Worm (Caenorhabditis elegans) whole organism, L4 larva: ENCODE data around the gene scc-3.

Source experiments
- D1046.2 ChIP-seq: fragments of 200-800 bp; sonication (Bioruptor generic); IDR thresholded peaks from 2 replicates; pipeline ENCODE4 v1.3.6; 2022; ENCODE audit warnings: missing genetic modification characterization, missing compliant biosample characterization
- F26F4.8 ChIP-seq: fragments of 200-800 bp; sonication (Bioruptor generic); conservative IDR thresholded peaks from 2 replicates; pipeline ENCODE4 v1.3.6; 2022; ENCODE audit warnings: missing genetic modification characterization, missing compliant biosample characterization
- F37D6.2 ChIP-seq: sonication (generic microtip); optimal IDR thresholded peaks from 2 replicates; lab custom pipeline; 2016; ENCODE audit warnings: mild to moderate bottlenecking, missing genetic modification characterization, missing compliant biosample characterization
- F44E2.7 ChIP-seq: fragments of 200-800 bp; sonication (Bioruptor generic); IDR thresholded peaks from 2 replicates; pipeline ENCODE4 v2.1.2; 2022; ENCODE audit warnings: missing genetic modification characterization, missing compliant biosample characterization
- F49E8.2 ChIP-seq: sonication (generic microtip); optimal IDR thresholded peaks from 2 replicates; lab custom pipeline; 2016; ENCODE audit warnings: missing compliant biosample characterization, mild to moderate bottlenecking, missing genetic modification characterization, borderline replicate concordance
- R02D3.7 ChIP-seq: fragments of 150-350 bp; sonication (generic microtip); optimal IDR thresholded peaks from 3 replicates; lab custom pipeline; 2014; ENCODE audit warnings: missing biosample characterization, missing genetic modification characterization
- arid-1 ChIP-seq: fragments of 200-800 bp; sonication (Bioruptor generic); conservative IDR thresholded peaks from 2 replicates; pipeline ENCODE4 v1.3.6; 2022; ENCODE audit warnings: missing genetic modification reagents, missing genetic modification characterization, missing compliant biosample characterization
- ceh-20 ChIP-seq: fragments of 200-800 bp; sonication (Bioruptor generic); IDR thresholded peaks from 2 replicates; pipeline ENCODE4 v1.3.6; 2022; ENCODE audit warnings: missing genetic modification reagents, missing genetic modification characterization, missing compliant biosample characterization
- ceh-62 ChIP-seq: sonication (generic microtip); optimal IDR thresholded peaks from 2 replicates; lab custom pipeline; 2017; ENCODE audit warnings: missing biosample characterization, missing genetic modification characterization
- ces-1 ChIP-seq: fragments of 150-350 bp; sonication (generic microtip); optimal IDR thresholded peaks from 4 replicates; lab custom pipeline; 2014; ENCODE audit warnings: missing biosample characterization, missing genetic modification reagents, missing genetic modification characterization
- daf-16 ChIP-seq, 3 experiments: sonication (generic microtip); optimal IDR thresholded peaks; 2 replicates each; lab custom pipeline; 2016 to 2017; ENCODE audit warnings: missing genetic modification characterization in 3 of 3, missing genetic modification reagents in 3 of 3, mild to moderate bottlenecking in 2 of 3, missing compliant biosample characterization in 2 of 3, missing biosample characterization in 1 of 3, moderate library complexity in 1 of 3
- daf-8 ChIP-seq: fragments of 200-800 bp; sonication (Bioruptor generic); IDR thresholded peaks from 2 replicates; pipeline ENCODE4 v1.3.6; 2022; ENCODE audit warnings: missing genetic modification characterization, missing compliant biosample characterization
- dmd-6 ChIP-seq: fragments of 200-800 bp; sonication (Bioruptor generic); IDR thresholded peaks from 2 replicates; pipeline ENCODE4 v1.3.6; 2022; ENCODE audit warnings: missing genetic modification reagents, missing genetic modification characterization, missing compliant biosample characterization
- dmd-9 ChIP-seq: fragments of 200-800 bp; sonication (Bioruptor generic); IDR thresholded peaks from 2 replicates; pipeline ENCODE4 v1.3.6; 2022; ENCODE audit warnings: missing genetic modification reagents, missing genetic modification characterization, missing compliant biosample characterization
- dve-1 ChIP-seq: sonication (generic microtip); optimal IDR thresholded peaks from 2 replicates; lab custom pipeline; 2017; ENCODE audit warnings: antibody characterized with exemption, mild to moderate bottlenecking, missing genetic modification characterization, missing compliant biosample characterization; ENCODE audit not compliant: insufficient read depth
- egl-27 ChIP-seq: sonication (generic microtip); optimal IDR thresholded peaks from 3 replicates; lab custom pipeline; 2017; ENCODE audit warnings: missing biosample characterization, missing genetic modification reagents, missing genetic modification characterization
- fos-1 ChIP-seq: fragments of 150-350 bp; optimal IDR thresholded peaks from 2 replicates; lab custom pipeline; 2014; ENCODE audit warnings: missing biosample characterization, missing genetic modification characterization
- hif-1 ChIP-seq, 2 experiments: sonication (generic microtip); optimal IDR thresholded peaks; 2 replicates each; lab custom pipeline; 2016 to 2017; ENCODE audit warnings: missing compliant biosample characterization in 2 of 2, missing genetic modification characterization in 2 of 2, missing genetic modification reagents in 2 of 2, missing genotype in 2 of 2, mild to moderate bottlenecking in 1 of 2
- hmg-1.1 ChIP-seq: fragments of 200-800 bp; sonication (Bioruptor generic); IDR thresholded peaks from 2 replicates; pipeline ENCODE4 v1.3.6; 2022; ENCODE audit warnings: missing genetic modification reagents, missing genetic modification characterization, missing compliant biosample characterization
- lin-29 ChIP-seq: fragments of 200-800 bp; sonication (Bioruptor generic); IDR thresholded peaks from 2 replicates; pipeline ENCODE4 v1.3.6; 2022; ENCODE audit warnings: missing genetic modification reagents, missing genetic modification characterization, missing compliant biosample characterization
- lir-3 ChIP-seq: sonication (generic microtip); optimal IDR thresholded peaks from 2 replicates; lab custom pipeline; 2016; ENCODE audit warnings: mild to moderate bottlenecking, missing genetic modification characterization, missing compliant biosample characterization
- mdt-29 ChIP-seq: fragments of 200-800 bp; sonication (Bioruptor generic); IDR thresholded peaks from 2 replicates; pipeline ENCODE4 v1.3.6; 2022; ENCODE audit warnings: missing genetic modification reagents, missing genetic modification characterization, missing compliant biosample characterization
- nhr-10 ChIP-seq: fragments of 150-350 bp; optimal IDR thresholded peaks from 2 replicates; lab custom pipeline; 2014; ENCODE audit warnings: missing biosample characterization, missing genetic modification characterization
- nhr-11 ChIP-seq: fragments of 150-350 bp; optimal IDR thresholded peaks from 2 replicates; lab custom pipeline; 2014; ENCODE audit warnings: missing biosample characterization, missing genetic modification characterization
- nhr-28 ChIP-seq: fragments of 150-350 bp; optimal IDR thresholded peaks from 2 replicates; lab custom pipeline; 2014; ENCODE audit warnings: missing biosample characterization, missing genetic modification characterization
- nhr-42 ChIP-seq: fragments of 200-800 bp; sonication (Bioruptor generic); IDR thresholded peaks from 2 replicates; pipeline ENCODE4 v1.3.6; 2022; ENCODE audit warnings: missing genetic modification characterization, missing compliant biosample characterization
- nhr-48 ChIP-seq: sonication (generic microtip); optimal IDR thresholded peaks from 2 replicates; lab custom pipeline; 2016; ENCODE audit warnings: mild to moderate bottlenecking, missing genetic modification characterization, missing compliant biosample characterization
- nhr-6 ChIP-seq: fragments of 150-350 bp; optimal IDR thresholded peaks from 2 replicates; lab custom pipeline; 2014; ENCODE audit warnings: missing biosample characterization, missing genetic modification characterization
- nhr-77 ChIP-seq: fragments of 150-350 bp; optimal IDR thresholded peaks from 2 replicates; lab custom pipeline; 2014; ENCODE audit warnings: missing biosample characterization, missing genetic modification characterization
- pqm-1 ChIP-seq: sonication (generic microtip); optimal IDR thresholded peaks from 2 replicates; lab custom pipeline; 2017; ENCODE audit warnings: missing biosample characterization, missing genetic modification characterization
- rbr-2 ChIP-seq: sonication (generic microtip); optimal IDR thresholded peaks from 2 replicates; lab custom pipeline; 2016; ENCODE audit warnings: missing genotype, missing genetic modification characterization, missing compliant biosample characterization
- snpc-1.2 ChIP-seq: fragments of 200-800 bp; sonication (Bioruptor generic); IDR thresholded peaks from 2 replicates; pipeline ENCODE4 v1.3.6; 2022; ENCODE audit warnings: missing genetic modification reagents, missing genetic modification characterization, missing compliant biosample characterization
- snpc-4 ChIP-seq: fragments of 150-350 bp; optimal IDR thresholded peaks from 2 replicates; lab custom pipeline; 2014; ENCODE audit warnings: missing biosample characterization, missing genetic modification characterization
- spr-3 ChIP-seq: fragments of 200-800 bp; sonication (Bioruptor generic); optimal IDR thresholded peaks from 2 replicates; lab custom pipeline; 2018; ENCODE audit warnings: mild to moderate bottlenecking, missing genetic modification characterization, missing compliant biosample characterization
- tra-1 ChIP-seq: fragments of 200-800 bp; sonication (Bioruptor generic); IDR thresholded peaks from 2 replicates; pipeline ENCODE4 v1.3.6; 2022; ENCODE audit warnings: missing genetic modification reagents, missing genetic modification characterization, missing compliant biosample characterization
- unc-62 ChIP-seq, 3 experiments: fragments of 150-350 bp in 1 of 3; sonication (generic microtip); optimal IDR thresholded peaks in 2 of 3; peaks in 1 of 3; 1 replicate in 1 of 3; 2 replicates in 2 of 3; lab custom pipeline; 2014 to 2017; ENCODE audit warnings: missing biosample characterization in 3 of 3, missing genetic modification characterization in 3 of 3, missing genetic modification reagents in 3 of 3, missing genotype in 1 of 3
- zag-1 ChIP-seq: fragments of 150-350 bp; optimal IDR thresholded peaks from 2 replicates; lab custom pipeline; 2014; ENCODE audit warnings: missing biosample characterization, missing genetic modification characterization
- zip-11 ChIP-seq: fragments of 200-800 bp; sonication (Bioruptor generic); IDR thresholded peaks from 2 replicates; pipeline ENCODE4 v1.3.6; 2022; ENCODE audit warnings: missing genetic modification characterization, missing compliant biosample characterization
- zip-2 ChIP-seq: fragments of 150-350 bp; optimal IDR thresholded peaks from 2 replicates; lab custom pipeline; 2014; ENCODE audit warnings: missing biosample characterization, missing genetic modification characterization
- ztf-7 ChIP-seq: fragments of 150-350 bp; optimal IDR thresholded peaks from 2 replicates; lab custom pipeline; 2014; ENCODE audit warnings: missing biosample characterization, missing genetic modification characterization

Gene scc-3

ce11 chrV:12796908-12797490, 33.3 kb downstream of the scc-3 start:
- peak; percentile 21 for TF ChIP-seq dve-1 (tag; lab: Kevin White, UChicago)
- TF ChIP-seq egl-27 (tag; lab: Kevin White, UChicago) = no peak
- TF ChIP-seq tra-1 (GFP tag; lab: Robert Waterston, UW) = 0 out of 2 replicates have a peak, but pooled peaks have one; percentile 36
- TF ChIP-seq pqm-1 = peak; percentile 52
- no peak for TF ChIP-seq nhr-10
- TF ChIP-seq F44E2.7 (GFP tag; lab: Robert Waterston, UW) = no peak
- peak in 1 of 2 experiments; percentile 83 for TF ChIP-seq unc-62 (GFP tag; optimal IDR thresholded peaks at IDR 0.05 in 1 of 2; lab: Kevin White, UChicago)
- TF ChIP-seq unc-62 (tag; optimal IDR thresholded peaks at IDR 0.05; lab: Kevin White, UChicago) = no peak
- TF ChIP-seq nhr-48 (tag; lab: Kevin White, UChicago) = peak; percentile 53
- peak; percentile 81 for TF ChIP-seq dmd-6 (GFP tag; lab: Robert Waterston, UW)

ce11 chrV:12797992-12798391, 34.2 kb downstream of the scc-3 start, which contains the start of gene ugt-6:
ugt-6 (minus strand) TSS chrV:12798224.
- TF ChIP-seq R02D3.7 (tag; lab: Kevin White, UChicago) (no peak), daf-16 (GFP tag; optimal IDR thresholded peaks at IDR 0.05; lab: Kevin White, UChicago) (no peak), daf-16 (tag; optimal IDR thresholded peaks at IDR 0.05; lab: Kevin White, UChicago) (peak; percentile 82), nhr-28 (tag; lab: Kevin White, UChicago) (peak; percentile 75)

- TF ChIP-seq daf-16 (GFP tag; optimal IDR thresholded peaks at IDR 0.05; lab: Kevin White, UChicago) = no peak
- no peak for TF ChIP-seq daf-16 (tag; optimal IDR thresholded peaks at IDR 0.05; lab: Kevin White, UChicago)
- no peak for TF ChIP-seq daf-8 (GFP tag; lab: Robert Waterston, UW)
- TF ChIP-seq F49E8.2 (tag; lab: Kevin White, UChicago) = no peak
- no peak for TF ChIP-seq arid-1 (GFP tag; lab: Robert Waterston, UW)
- TF ChIP-seq spr-3 = no peak
- TF ChIP-seq, all 104 proteins: peak for 0
These were observed 36.4 kb downstream of the scc-3 start, which contains the start of gene ugt-3 for ce11 chrV:12800171-12800570. ugt-3 (minus strand) TSS chrV:12800271.

- TF ChIP-seq snpc-4 (tag; lab: Kevin White, UChicago) (no peak), mdt-29 (GFP tag; lab: Robert Waterston, UW) (no peak), dmd-9 (GFP tag; lab: Robert Waterston, UW) (no peak), ztf-7 (tag; lab: Kevin White, UChicago) (no peak), nhr-42 (GFP tag; lab: Robert Waterston, UW) (no peak)
These were observed 39.5 kb downstream of the scc-3 start, which contains the start of gene srbc-45 for ce11 chrV:12803274-12803673. srbc-45 (plus strand) TSS chrV:12803574.

- TF ChIP-seq D1046.2 (GFP tag; lab: Robert Waterston, UW) (no peak), ces-1 (GFP tag; lab: Kevin White, UChicago) (no peak), snpc-1.2 (no peak), dve-1 (tag; lab: Kevin White, UChicago) (no peak), zip-2 (tag; lab: Kevin White, UChicago) (no peak), nhr-6 (tag; lab: Kevin White, UChicago) (no peak), ceh-62 (tag; lab: Kevin White, UChicago) (no peak), F37D6.2 (tag; lab: Kevin White, UChicago) (no peak), lin-29 (GFP tag; lab: Robert Waterston, UW) (no peak)
- TF ChIP-seq, all 104 proteins: peak for 0
These were observed 42.4 kb downstream of the scc-3 start, which contains the start of gene ZC443.7 for ce11 chrV:12806190-12806589. ZC443.7 (plus strand) TSS chrV:12806490.

- TF ChIP-seq zip-11 = no peak
- TF ChIP-seq F26F4.8 = no peak
- TF ChIP-seq nhr-77 (tag; lab: Kevin White, UChicago) = no peak
- TF ChIP-seq ceh-62 (tag; lab: Kevin White, UChicago) = no peak
- no peak for TF ChIP-seq hmg-1.1 (GFP tag; lab: Robert Waterston, UW)
- TF ChIP-seq D1046.2 (GFP tag; lab: Robert Waterston, UW) = no peak
- TF ChIP-seq nhr-11 = no peak
- no peak for TF ChIP-seq hif-1 (tag; optimal IDR thresholded peaks at IDR 0.05; lab: Kevin White, UChicago)
- TF ChIP-seq ceh-20 (GFP tag; lab: Robert Waterston, UW) = no peak
- TF ChIP-seq spr-3 = no peak
- no peak for TF ChIP-seq fos-1
- no peak for TF ChIP-seq lir-3 (tag; lab: Kevin White, UChicago)
- no peak for TF ChIP-seq zag-1 (tag; lab: Kevin White, UChicago)
- TF ChIP-seq rbr-2 = no peak
These were observed 46.1 kb downstream of the scc-3 start, which contains the start of gene ZC443.1 for ce11 chrV:12809876-12810275. ZC443.1 (minus strand) TSS chrV:12810080.
